Fruit fly (Drosophila melanogaster) whole organism, embryonic: Measurements from ENCODE around the gene Usp14.

Experiments
- Atf6 ChIP-seq: fragments of 200-800 bp; sonication (Bioruptor generic); IDR thresholded peaks from 2 replicates; pipeline ENCODE4 v1.3.6; 2022; ENCODE audit warnings: missing biosample characterization, missing genetic modification characterization
- BEAF-32 ChIP-seq: fragments of 200-800 bp; sonication (Bioruptor generic); optimal IDR thresholded peaks from 3 replicates; lab custom pipeline; 2017; ENCODE audit warnings: missing biosample characterization, missing genetic modification characterization, mild to moderate bottlenecking, moderate library complexity, missing genetic modification reagents
- Bgb ChIP-seq: fragments of 200-800 bp; sonication (Bioruptor generic); IDR thresholded peaks from 2 replicates; pipeline ENCODE4 v1.3.6; 2022; ENCODE audit warnings: missing biosample characterization, missing genetic modification characterization; ENCODE audit not compliant: partially characterized antibody
- CG10274 ChIP-seq: fragments of 200-800 bp; sonication (Bioruptor generic); optimal IDR thresholded peaks from 3 replicates; lab custom pipeline; 2017; ENCODE audit warnings: missing biosample characterization, mild to moderate bottlenecking, missing genetic modification characterization
- CG10543 ChIP-seq: fragments of 200-800 bp; sonication (Bioruptor generic); optimal IDR thresholded peaks from 3 replicates; lab custom pipeline; 2017; ENCODE audit warnings: missing biosample characterization, mild to moderate bottlenecking, missing genetic modification characterization, moderate library complexity
- CG10654 ChIP-seq: fragments of 200-800 bp; sonication (Bioruptor generic); optimal IDR thresholded peaks from 2 replicates; lab custom pipeline; 2016; ENCODE audit warnings: missing biosample characterization, missing genetic modification characterization
- CG12104 ChIP-seq: fragments of 200-800 bp; sonication (Bioruptor generic); optimal IDR thresholded peaks from 3 replicates; lab custom pipeline; 2016; ENCODE audit warnings: missing biosample characterization, missing genetic modification characterization
- CG12769 ChIP-seq: fragments of 200-800 bp; sonication (Bioruptor generic); optimal IDR thresholded peaks from 2 replicates; lab custom pipeline; 2019; ENCODE audit warnings: missing biosample characterization, mild to moderate bottlenecking, missing genetic modification characterization, moderate library complexity
- CG13287 ChIP-seq: fragments of 200-800 bp; sonication (Bioruptor generic); IDR thresholded peaks from 2 replicates; pipeline ENCODE4 v1.3.6; 2022; ENCODE audit warnings: missing biosample characterization, missing genetic modification characterization; ENCODE audit not compliant: partially characterized antibody
- CG1603 ChIP-seq: fragments of 200-800 bp; sonication (Bioruptor generic); optimal IDR thresholded peaks from 2 replicates; lab custom pipeline; 2019; ENCODE audit warnings: missing biosample characterization, mild to moderate bottlenecking, missing genetic modification characterization, moderate library complexity
- CG16779 ChIP-seq: fragments of 200-800 bp; sonication (Bioruptor generic); IDR thresholded peaks from 2 replicates; pipeline ENCODE4 v1.3.6; 2022; ENCODE audit warnings: missing biosample characterization, missing genetic modification characterization
- CG17829 ChIP-seq: fragments of 200-800 bp; optimal IDR thresholded peaks from 2 replicates; lab custom pipeline; 2019; ENCODE audit warnings: missing biosample characterization, mild to moderate bottlenecking, missing genetic modification characterization, moderate library complexity
- CG2116 ChIP-seq: fragments of 200-800 bp; sonication (Bioruptor generic); optimal IDR thresholded peaks from 3 replicates; lab custom pipeline; 2018; ENCODE audit warnings: missing biosample characterization, mild to moderate bottlenecking, missing genetic modification characterization
- CG2875 ChIP-seq: fragments of 200-800 bp; sonication (Bioruptor generic); optimal IDR thresholded peaks from 2 replicates; lab custom pipeline; 2017; ENCODE audit warnings: missing biosample characterization, mild to moderate bottlenecking, missing genetic modification characterization, missing genetic modification reagents
- CG30020 ChIP-seq: fragments of 200-800 bp; optimal IDR thresholded peaks from 2 replicates; lab custom pipeline; 2019; ENCODE audit warnings: missing biosample characterization, mild to moderate bottlenecking, missing genetic modification characterization, moderate library complexity
- CG34224 ChIP-seq: fragments of 200-800 bp; sonication (Bioruptor generic); IDR thresholded peaks from 3 replicates; pipeline ENCODE4 v1.3.6; 2022; ENCODE audit warnings: missing biosample characterization, missing genetic modification characterization; ENCODE audit not compliant: partially characterized antibody
- CG42726 ChIP-seq: fragments of 200-800 bp; sonication (Bioruptor generic); IDR thresholded peaks from 2 replicates; pipeline ENCODE4 v1.3.6; 2022; ENCODE audit warnings: missing biosample characterization, missing genetic modification characterization; ENCODE audit not compliant: partially characterized antibody
- CG4360 ChIP-seq: fragments of 200-800 bp; sonication (Bioruptor generic); IDR thresholded peaks from 2 replicates; pipeline ENCODE4 v1.3.6; 2022; ENCODE audit warnings: missing biosample characterization, missing genetic modification characterization
- CG6813 ChIP-seq: fragments of 200-800 bp; sonication (Bioruptor generic); optimal IDR thresholded peaks from 2 replicates; lab custom pipeline; 2017; ENCODE audit warnings: missing biosample characterization, missing genetic modification characterization, mild to moderate bottlenecking, moderate library complexity, missing genetic modification reagents
- CG7928 ChIP-seq: fragments of 200-800 bp; sonication (Bioruptor generic); optimal IDR thresholded peaks from 2 replicates; lab custom pipeline; 2017; ENCODE audit warnings: missing biosample characterization, mild to moderate bottlenecking, missing genetic modification characterization
- CG9215 ChIP-seq: fragments of 200-800 bp; sonication (Bioruptor generic); IDR thresholded peaks from 2 replicates; pipeline ENCODE4 v1.3.6; 2022; ENCODE audit warnings: missing biosample characterization, missing genetic modification characterization
- Dbx ChIP-seq: fragments of 200-800 bp; sonication (Bioruptor generic); IDR thresholded peaks from 3 replicates; pipeline ENCODE4 v1.3.6; 2022; ENCODE audit warnings: missing biosample characterization, missing genetic modification characterization
- Dip2 ChIP-seq: fragments of 200-800 bp; sonication (Bioruptor generic); IDR thresholded peaks from 2 replicates; pipeline ENCODE4 v1.3.6; 2022; ENCODE audit warnings: missing biosample characterization, missing genetic modification characterization
- Dll ChIP-seq: fragments of 200-800 bp; sonication (Bioruptor generic); IDR thresholded peaks from 4 replicates; pipeline ENCODE4 v1.3.6; 2022; ENCODE audit warnings: missing biosample characterization, missing genetic modification characterization; ENCODE audit not compliant: partially characterized antibody
- E2f1 ChIP-seq: fragments of 200-800 bp; sonication (Bioruptor generic); IDR thresholded peaks from 2 replicates; pipeline ENCODE4 v1.3.6; 2022; ENCODE audit warnings: missing biosample characterization, missing genetic modification characterization
- MESR4 ChIP-seq: fragments of 200-800 bp; sonication (Bioruptor generic); optimal IDR thresholded peaks from 2 replicates; lab custom pipeline; 2018; ENCODE audit warnings: missing biosample characterization, mild to moderate bottlenecking, missing genetic modification characterization, moderate library complexity
- Sry-δ ChIP-seq: fragments of 200-800 bp; sonication (Bioruptor generic); optimal IDR thresholded peaks from 2 replicates; lab custom pipeline; 2016; ENCODE audit warnings: missing biosample characterization, missing genetic modification characterization
- Vsx1 ChIP-seq: fragments of 200-800 bp; sonication (Bioruptor generic); optimal IDR thresholded peaks from 2 replicates; lab custom pipeline; 2017; ENCODE audit warnings: missing biosample characterization, mild to moderate bottlenecking, missing genetic modification characterization, missing genetic modification reagents
- YL-1 ChIP-seq: fragments of 200-800 bp; sonication (Bioruptor generic); optimal IDR thresholded peaks from 3 replicates; lab custom pipeline; 2017; ENCODE audit warnings: missing biosample characterization, mild to moderate bottlenecking, missing genetic modification characterization
- amos ChIP-seq: fragments of 200-800 bp; sonication (Bioruptor generic); IDR thresholded peaks from 2 replicates; pipeline ENCODE4 v1.3.6; 2022; ENCODE audit warnings: missing biosample characterization, missing genetic modification characterization; ENCODE audit not compliant: partially characterized antibody
- ara ChIP-seq: fragments of 200-800 bp; sonication (Bioruptor generic); IDR thresholded peaks from 2 replicates; pipeline ENCODE4 v1.3.6; 2022; ENCODE audit warnings: missing biosample characterization, missing genetic modification characterization
- bbx ChIP-seq: fragments of 200-800 bp; sonication (Bioruptor generic); IDR thresholded peaks from 2 replicates; pipeline ENCODE4 v1.3.6; 2022; ENCODE audit warnings: missing biosample characterization, missing genetic modification characterization; ENCODE audit not compliant: partially characterized antibody
- ci ChIP-seq: fragments of 200-800 bp; sonication (Bioruptor generic); IDR thresholded peaks from 3 replicates; pipeline ENCODE4 v1.3.6; 2022; ENCODE audit warnings: missing biosample characterization, missing genetic modification characterization
- croc ChIP-seq: fragments of 200-800 bp; sonication (Bioruptor generic); conservative IDR thresholded peaks from 3 replicates; pipeline ENCODE4 v1.3.6; 2022; ENCODE audit warnings: missing biosample characterization, missing genetic modification characterization
- dati ChIP-seq: fragments of 200-800 bp; sonication (Bioruptor generic); IDR thresholded peaks from 2 replicates; pipeline ENCODE4 v1.3.6; 2022; ENCODE audit warnings: missing biosample characterization, missing genetic modification characterization
- fd3F ChIP-seq: fragments of 200-800 bp; sonication (Bioruptor generic); optimal IDR thresholded peaks from 2 replicates; lab custom pipeline; 2018; ENCODE audit warnings: missing biosample characterization, mild to moderate bottlenecking, missing genetic modification characterization, moderate library complexity
- gcm ChIP-seq: fragments of 200-800 bp; sonication (Bioruptor generic); optimal IDR thresholded peaks from 2 replicates; lab custom pipeline; 2019; ENCODE audit warnings: missing biosample characterization, mild to moderate bottlenecking, missing genetic modification characterization, moderate library complexity
- insv ChIP-seq, 2 experiments: fragments of 200-800 bp; sonication (Bioruptor generic); optimal IDR thresholded peaks; 3 replicates each; lab custom pipeline; 2016 to 2018; ENCODE audit warnings: missing biosample characterization in 2 of 2, missing genetic modification characterization in 2 of 2
- ken ChIP-seq: fragments of 200-800 bp; sonication (Bioruptor generic); IDR thresholded peaks from 3 replicates; pipeline ENCODE4 v1.3.6; 2022; ENCODE audit warnings: missing biosample characterization, missing genetic modification characterization
- scrt ChIP-seq: fragments of 200-800 bp; sonication (Bioruptor generic); optimal IDR thresholded peaks from 2 replicates; lab custom pipeline; 2018; ENCODE audit warnings: missing biosample characterization, mild to moderate bottlenecking, missing genetic modification characterization, moderate library complexity
- sd ChIP-seq: fragments of 200-800 bp; sonication (Bioruptor generic); optimal IDR thresholded peaks from 3 replicates; lab custom pipeline; 2018; ENCODE audit warnings: missing biosample characterization, mild to moderate bottlenecking, missing genetic modification characterization, moderate library complexity
- sna ChIP-seq: fragments of 200-800 bp; sonication (Bioruptor generic); IDR thresholded peaks from 2 replicates; pipeline ENCODE4 v1.3.6; 2022; ENCODE audit warnings: missing biosample characterization, missing genetic modification characterization; ENCODE audit not compliant: partially characterized antibody
- ssp ChIP-seq: fragments of 200-800 bp; sonication (Bioruptor generic); IDR thresholded peaks from 2 replicates; pipeline ENCODE4 v1.3.6; 2022; ENCODE audit warnings: missing biosample characterization, missing genetic modification characterization
- stc ChIP-seq: fragments of 200-800 bp; sonication (Bioruptor generic); IDR thresholded peaks from 2 replicates; pipeline ENCODE4 v1.3.6; 2022; ENCODE audit warnings: missing biosample characterization, missing genetic modification characterization
- stwl ChIP-seq: fragments of 200-800 bp; sonication (Bioruptor generic); optimal IDR thresholded peaks from 3 replicates; lab custom pipeline; 2018; ENCODE audit warnings: missing biosample characterization, mild to moderate bottlenecking, missing genetic modification characterization, moderate library complexity
- tll ChIP-seq, 2 experiments: fragments of 200-800 bp in 1 of 2; fragments of >200 bp in 1 of 2; sonication (Bioruptor generic) in 1 of 2; optimal IDR thresholded peaks; 2 replicates each; lab custom pipeline; 2017 to 2019; ENCODE audit warnings: missing biosample characterization in 2 of 2, missing genetic modification characterization in 2 of 2, mild to moderate bottlenecking in 1 of 2, moderate library complexity in 1 of 2
- tx ChIP-seq: fragments of 200-800 bp; sonication (Bioruptor generic); optimal IDR thresholded peaks from 2 replicates; lab custom pipeline; 2016; ENCODE audit warnings: missing biosample characterization, missing genetic modification characterization
- vvl ChIP-seq: fragments of 200-800 bp; sonication (Bioruptor generic); IDR thresholded peaks from 2 replicates; pipeline ENCODE4 v1.3.6; 2022; ENCODE audit warnings: missing biosample characterization, missing genetic modification characterization
- zen2 ChIP-seq: fragments of 200-800 bp; sonication (Bioruptor generic); IDR thresholded peaks from 3 replicates; pipeline ENCODE4 v1.3.6; 2022; ENCODE audit warnings: missing biosample characterization, missing genetic modification characterization; ENCODE audit not compliant: partially characterized antibody

The Usp14 gene

dm6 chr2L:10265129-10265528 lies 49.1 kb downstream of the Usp14 start, which contains the start of gene Mob3 (continued):
- TF ChIP-seq stwl (tag; lab: Kevin White, UChicago) (peak; percentile 30), gcm (GFP tag; lab: Kevin White, UChicago) (no peak), Atf6 (GFP tag; lab: Robert Waterston, UW) (no peak), fd3F (GFP tag; lab: Kevin White, UChicago) (no peak), ci (GFP tag; lab: Robert Waterston, UW) (no peak), CG1603 (tag; lab: Kevin White, UChicago) (peak; percentile 82), CG9215 (GFP tag; lab: Robert Waterston, UW) (no peak), bbx (GFP tag; lab: Robert Waterston, UW) (peak; percentile 34; the same call in 1 of the 2 replicates), E2f1 (GFP tag; lab: Robert Waterston, UW) (no peak), tx (GFP tag; lab: Kevin White, UChicago) (no peak), sna (GFP tag; lab: Robert Waterston, UW) (0 out of 2 replicates have a peak, but pooled peaks have one; percentile 24), scrt (GFP tag; lab: Kevin White, UChicago) (no peak), Sry-δ (peak; percentile 63), CG2116 (GFP tag; lab: Kevin White, UChicago) (no peak), CG13287 (peak; percentile 65), Dip2 (no peak), CG10274 (GFP tag; lab: Kevin White, UChicago) (no peak), zen2 (GFP tag; lab: Robert Waterston, UW) (no peak; the same call in 2 of the 3 replicates), vvl (no peak), tll (GFP tag; optimal IDR thresholded peaks at IDR 0.05; lab: Kevin White, UChicago) (no peak), Vsx1 (GFP tag; lab: Kevin White, UChicago) (no peak), BEAF-32 (GFP tag; lab: Kevin White, UChicago) (peak; percentile 63), CG42726 (GFP tag; lab: Robert Waterston, UW) (no peak), CG34224 (GFP tag; lab: Robert Waterston, UW) (0 out of 3 replicates have a peak, but pooled peaks have one; percentile 54), croc (GFP tag; lab: Robert Waterston, UW) (no peak), CG12104 (GFP tag; lab: Kevin White, UChicago) (no peak), CG4360 (GFP tag; lab: Robert Waterston, UW) (no peak), CG30020 (tag; lab: Kevin White, UChicago) (peak; percentile 94), Bgb (GFP tag; lab: Robert Waterston, UW) (peak; percentile 54; the same call in 1 of the 2 replicates), CG16779 (GFP tag; lab: Robert Waterston, UW) (no peak), sd (tag; lab: Kevin White, UChicago) (no peak), amos (peak; percentile 52; the same call in 1 of the 2 replicates), Dbx (GFP tag; lab: Robert Waterston, UW) (no peak), CG17829 (tag; lab: Kevin White, UChicago) (no peak), CG10654 (GFP tag; lab: Kevin White, UChicago) (no peak), ara (no peak), MESR4 (peak; percentile 37), CG12769 (no peak), YL-1 (GFP tag; lab: Kevin White, UChicago) (peak; percentile 53), Dll (GFP tag; lab: Robert Waterston, UW) (peak; percentile 55; the same call in 1 of the 4 replicates), CG6813 (GFP tag; lab: Kevin White, UChicago) (no peak), CG7928 (GFP tag; lab: Kevin White, UChicago) (no peak), CG10543 (GFP tag; lab: Kevin White, UChicago) (no peak), ken (no peak), CG2875 (GFP tag; lab: Kevin White, UChicago) (no peak), ssp (no peak), dati (GFP tag; lab: Robert Waterston, UW) (no peak), stc (GFP tag; lab: Robert Waterston, UW) (no peak), insv (GFP tag; optimal IDR thresholded peaks at IDR 0.05; lab: Kevin White, UChicago) (no peak)
